Worm (Caenorhabditis elegans): ENCODE data around the gene flr-4.

DNA sequence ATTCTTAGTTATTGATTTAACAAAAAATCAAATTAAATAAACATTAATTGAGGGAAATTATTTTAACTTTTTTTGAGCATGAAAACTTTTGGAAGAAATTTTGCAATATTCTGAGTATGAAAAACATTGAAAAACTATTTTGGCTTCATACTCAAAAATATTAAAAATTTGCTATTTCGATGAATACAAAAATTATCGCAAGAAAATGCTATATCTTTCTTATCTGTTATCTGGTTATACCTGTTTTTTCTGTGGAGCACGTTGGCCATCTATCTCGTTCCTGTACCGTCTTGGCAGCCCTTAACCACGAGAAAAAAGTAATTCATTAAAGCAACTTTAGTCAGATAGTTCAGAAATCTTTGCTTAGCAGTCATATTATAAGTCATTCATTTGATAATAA lies 31.3 kb upstream of the flr-4 start:
- TF ChIP-seq snpc-4 (tag; optimal IDR thresholded peaks at IDR 0.05) (no peak), pha-4 (tag; optimal IDR thresholded peaks at IDR 0.05) (no peak), nhr-76 (tag; optimal IDR thresholded peaks at IDR 0.05) (no peak), unc-39 (tag; optimal IDR thresholded peaks at IDR 0.05) (no peak), nhr-237 (tag; optimal IDR thresholded peaks at IDR 0.05) (no peak), ztf-11 (tag; optimal IDR thresholded peaks at IDR 0.05) (no peak), unc-62 (GFP tag; optimal IDR thresholded peaks at IDR 0.05) (no peak), tbx-8 (GFP tag; optimal IDR thresholded peaks at IDR 0.05) (no peak), lin-13 (tag; optimal IDR thresholded peaks at IDR 0.05) (no peak)

Measured in whole organism, mixed stage, embryonic.